Worm (Caenorhabditis elegans): Measurements from ENCODE around the gene C28A5.2.
A peak's percentile ranks its signal among the peaks of the same experiment; 100 is the strongest.

The C28A5.2 gene

ce11 chrIII:4413099-4413498 lies 26.2 kb downstream of the C28A5.2 start, which contains the start of gene mpc-1 (continued):
- peak; percentile 25 for TF ChIP-seq skn-1 (tag; optimal IDR thresholded peaks at IDR 0.05)
- TF ChIP-seq hlh-17 (GFP tag; optimal IDR thresholded peaks at IDR 0.05; ENCODE audit: borderline replicate concordance) = no peak
- peak; percentile 86 for TF ChIP-seq elt-2 (tag; optimal IDR thresholded peaks at IDR 0.05)
- TF ChIP-seq alr-1 (tag; optimal IDR thresholded peaks at IDR 0.05; ENCODE audit: borderline replicate concordance) = no peak
- no peak for TF ChIP-seq F16B12.6 (tag; optimal IDR thresholded peaks at IDR 0.05)
- TF ChIP-seq snpc-4 (tag; optimal IDR thresholded peaks at IDR 0.05) = no peak
- TF ChIP-seq vab-15 (tag; optimal IDR thresholded peaks at IDR 0.05) = no peak
- TF ChIP-seq fkh-4 (tag; optimal IDR thresholded peaks at IDR 0.05; ENCODE audit: borderline replicate concordance) = no peak
- peak; percentile 53 for TF ChIP-seq pqm-1 (tag; optimal IDR thresholded peaks at IDR 0.05)
- no peak for TF ChIP-seq aly-2 (tag; optimal IDR thresholded peaks at IDR 0.05)
- no peak for TF ChIP-seq nhr-77 (tag; optimal IDR thresholded peaks at IDR 0.05)
- TF ChIP-seq ztf-4 (tag; optimal IDR thresholded peaks at IDR 0.05) = no peak
- TF ChIP-seq lin-15B (tag; optimal IDR thresholded peaks at IDR 0.05) = no peak
- no peak for TF ChIP-seq sox-4 (tag; optimal IDR thresholded peaks at IDR 0.05)
- TF ChIP-seq elt-3 (tag; optimal IDR thresholded peaks at IDR 0.05) = peak in 4 of 6 experiments; percentile 9 to 96 (median 52)
- TF ChIP-seq lin-35 (GFP tag; optimal IDR thresholded peaks at IDR 0.05) = peak in 1 of 2 experiments; percentile 24
- TF ChIP-seq unc-30 (tag; optimal IDR thresholded peaks at IDR 0.05) = no peak
- TF ChIP-seq lir-3 (tag; optimal IDR thresholded peaks at IDR 0.05; ENCODE audit: poor library complexity) = no peak
- TF ChIP-seq efl-3 (GFP tag; optimal IDR thresholded peaks at IDR 0.05) = no peak
- TF ChIP-seq irx-1 (tag; optimal IDR thresholded peaks at IDR 0.05) = no peak
- TF ChIP-seq C16A3.4 (tag; optimal IDR thresholded peaks at IDR 0.05) = no peak
- TF ChIP-seq snu-23 (GFP tag; optimal IDR thresholded peaks at IDR 0.05) = peak; percentile 18
- no peak for TF ChIP-seq ceh-63 (GFP tag; optimal IDR thresholded peaks at IDR 0.05)
- no peak for TF ChIP-seq ceh-8 (GFP tag; optimal IDR thresholded peaks at IDR 0.05)
- TF ChIP-seq mdl-1 (tag; optimal IDR thresholded peaks at IDR 0.05) = no peak
- TF ChIP-seq Y116A8C.19 (tag; optimal IDR thresholded peaks at IDR 0.05; ENCODE audit: borderline replicate concordance) = no peak
- TF ChIP-seq jun-1 (tag; optimal IDR thresholded peaks at IDR 0.05) = no peak
- TF ChIP-seq lin-14 (GFP tag; optimal IDR thresholded peaks at IDR 0.05) = peak; percentile 54
- no peak for TF ChIP-seq dpl-1 (GFP tag; optimal IDR thresholded peaks at IDR 0.05)
- no peak for TF ChIP-seq efl-1 (optimal IDR thresholded peaks at IDR 0.05)
- TF ChIP-seq efl-1 (GFP tag; optimal IDR thresholded peaks at IDR 0.05 in 1 of 2) = no peak
- TF ChIP-seq aha-1 (tag; optimal IDR thresholded peaks at IDR 0.05) = no peak
- TF ChIP-seq egl-27 (tag; optimal IDR thresholded peaks at IDR 0.05) = no peak
- TF ChIP-seq xbp-1 (tag; optimal IDR thresholded peaks at IDR 0.05) = no peak
- no peak for TF ChIP-seq nhr-76 (tag; optimal IDR thresholded peaks at IDR 0.05)

DNA sequence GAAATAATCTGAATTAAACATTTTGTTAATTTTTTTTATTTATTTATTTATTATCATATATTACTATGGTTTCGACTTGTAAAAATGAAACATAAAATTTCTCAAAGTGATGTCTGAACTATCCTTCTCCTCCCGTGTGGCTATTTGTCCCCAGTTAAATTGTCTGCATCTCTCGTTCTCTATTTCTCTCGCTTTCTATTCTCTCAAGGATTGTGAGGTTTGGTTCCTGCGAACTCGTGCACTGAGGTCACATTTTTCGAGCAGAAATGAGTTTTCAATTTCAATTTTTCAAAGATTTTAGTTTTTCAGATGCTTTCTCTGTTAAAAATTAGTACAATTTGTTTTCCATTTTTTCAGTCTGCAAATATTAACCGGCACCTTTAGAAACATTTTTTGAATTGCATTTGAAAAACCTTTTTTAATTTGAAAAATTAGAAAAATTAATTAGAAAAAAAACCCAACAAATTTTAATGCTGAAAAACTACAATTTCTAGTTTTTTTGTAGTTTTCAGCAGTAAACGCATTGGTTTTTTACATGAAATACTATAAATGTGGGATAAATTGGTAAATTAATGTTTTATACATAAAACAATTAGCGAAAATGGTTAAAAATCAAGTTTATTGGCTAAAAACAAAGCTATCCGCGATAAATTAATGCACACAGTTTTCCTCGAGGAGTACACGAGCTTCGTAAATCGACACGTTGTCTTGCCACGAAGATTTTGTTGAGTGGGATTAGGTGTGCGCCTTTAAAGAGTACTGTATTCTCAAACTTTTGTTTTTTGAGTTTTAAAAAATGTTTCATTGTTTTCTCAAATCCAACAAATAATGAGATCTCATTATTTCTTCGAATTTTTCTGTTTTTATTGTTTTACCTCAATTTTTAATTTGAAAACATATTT lies 27.0 kb downstream of the C28A5.2 start:
- TF ChIP-seq lsy-2 (tag; optimal IDR thresholded peaks at IDR 0.05) = peak; percentile 27 to 52
- no peak for TF ChIP-seq ama-1 (optimal IDR thresholded peaks at IDR 0.05)
- TF ChIP-seq sptf-1 (tag; optimal IDR thresholded peaks at IDR 0.05) = no peak
- TF ChIP-seq lin-13 (GFP tag; optimal IDR thresholded peaks at IDR 0.05) = no peak
- TF ChIP-seq hlh-4 (tag; optimal IDR thresholded peaks at IDR 0.05) = no peak
- TF ChIP-seq mef-2 (tag; optimal IDR thresholded peaks at IDR 0.05) = no peak
- peak; percentile 92 for TF ChIP-seq nhr-71 (tag; optimal IDR thresholded peaks at IDR 0.05)
- TF ChIP-seq nhr-85 (tag) = peak; percentile 80
- no peak for TF ChIP-seq ceh-88 (GFP tag; IDR thresholded peaks at IDR 0.05)
- TF ChIP-seq ceh-63 (GFP tag; optimal IDR thresholded peaks at IDR 0.05) = no peak
- TF ChIP-seq zag-1 (tag; optimal IDR thresholded peaks at IDR 0.05) = no peak
- TF ChIP-seq pax-3 (tag; optimal IDR thresholded peaks at IDR 0.05) = no peak
- no peak for TF ChIP-seq ces-1 (GFP tag; optimal IDR thresholded peaks at IDR 0.05)
- TF ChIP-seq mep-1 (tag; optimal IDR thresholded peaks at IDR 0.05) = no peak
- peak; percentile 42 for TF ChIP-seq tbx-2 (tag; optimal IDR thresholded peaks at IDR 0.05)
- no peak for TF ChIP-seq elt-3 (tag; optimal IDR thresholded peaks at IDR 0.05)
- no peak for TF ChIP-seq lin-39 (tag; optimal IDR thresholded peaks at IDR 0.05)
- peak; percentile 2 to 41 (median 4) for TF ChIP-seq dpl-1 (GFP tag; optimal IDR thresholded peaks at IDR 0.05)
- no peak for TF ChIP-seq fos-1 (tag; optimal IDR thresholded peaks at IDR 0.05)
- TF ChIP-seq egl-27 (tag; optimal IDR thresholded peaks at IDR 0.05) = peak in 1 of 2 experiments; percentile 36
- TF ChIP-seq nhr-237 (tag; optimal IDR thresholded peaks at IDR 0.05) = no peak
- no peak for TF ChIP-seq unc-30 (tag; optimal IDR thresholded peaks at IDR 0.05)
- no peak for TF ChIP-seq unc-62 (GFP tag; optimal IDR thresholded peaks at IDR 0.05)

Data from whole organism, L1 larva.